Worm (Caenorhabditis elegans) whole organism, mixed stage, embryonic: ENCODE data around the gene sri-4.

Experiments used
- M03D4.4 ChIP-seq: sonication (generic microtip); optimal IDR thresholded peaks from 2 replicates; lab custom pipeline; 2017; ENCODE audit warnings: mild to moderate bottlenecking, missing genetic modification characterization, missing compliant biosample characterization
- ces-1 ChIP-seq: fragments of 150-350 bp; optimal IDR thresholded peaks from 2 replicates; lab custom pipeline; 2014; ENCODE audit warnings: missing biosample characterization, missing genetic modification reagents, missing genetic modification characterization
- elt-1 ChIP-seq: sonication (generic microtip); optimal IDR thresholded peaks from 2 replicates; lab custom pipeline; 2017; ENCODE audit warnings: missing genetic modification characterization, mild to moderate bottlenecking, missing compliant biosample characterization, antibody characterized with exemption, moderate library complexity, borderline replicate concordance; ENCODE audit not compliant: insufficient read depth
- ham-2 ChIP-seq: fragments of 200-800 bp; sonication (Bioruptor generic); optimal IDR thresholded peaks from 2 replicates; lab custom pipeline; 2018; ENCODE audit warnings: mild to moderate bottlenecking, missing genetic modification characterization, missing compliant biosample characterization
- hlh-1 ChIP-seq: fragments of 150-350 bp; optimal IDR thresholded peaks from 2 replicates; lab custom pipeline; 2014; ENCODE audit warnings: missing biosample characterization, missing genetic modification reagents, missing genetic modification characterization
- lin-32 ChIP-seq: fragments of 200-800 bp; sonication (Bioruptor generic); optimal IDR thresholded peaks from 2 replicates; lab custom pipeline; 2018; ENCODE audit warnings: mild to moderate bottlenecking, missing genetic modification characterization, missing compliant biosample characterization
- mep-1 ChIP-seq: fragments of 150-350 bp; optimal IDR thresholded peaks from 2 replicates; lab custom pipeline; 2017; ENCODE audit warnings: missing biosample characterization, missing genetic modification reagents, missing genetic modification characterization, inconsistent platforms
- mls-2 ChIP-seq: sonication (generic microtip); optimal IDR thresholded peaks from 2 replicates; lab custom pipeline; 2016; ENCODE audit warnings: mild to moderate bottlenecking, missing genetic modification characterization, moderate library complexity, missing compliant biosample characterization
- nhr-12 ChIP-seq: fragments of 150-350 bp; optimal IDR thresholded peaks from 2 replicates; lab custom pipeline; 2014; ENCODE audit warnings: missing biosample characterization, missing genetic modification characterization
- nhr-237 ChIP-seq: fragments of 150-350 bp; optimal IDR thresholded peaks from 2 replicates; lab custom pipeline; 2014; ENCODE audit warnings: missing biosample characterization, missing genetic modification characterization
- snpc-4 ChIP-seq: fragments of 150-350 bp; optimal IDR thresholded peaks from 2 replicates; lab custom pipeline; 2014; ENCODE audit warnings: missing biosample characterization, missing genetic modification characterization
- unc-120 ChIP-seq: sonication (generic microtip); optimal IDR thresholded peaks from 2 replicates; lab custom pipeline; 2017; ENCODE audit warnings: missing genetic modification characterization, missing compliant biosample characterization; ENCODE audit not compliant: poor library complexity, severe bottlenecking
- unc-62 ChIP-seq: fragments of 150-350 bp; optimal IDR thresholded peaks from 2 replicates; lab custom pipeline; 2014; ENCODE audit warnings: missing biosample characterization, missing genetic modification reagents, missing genetic modification characterization
- ztf-11 ChIP-seq: fragments of 150-350 bp; optimal IDR thresholded peaks from 2 replicates; lab custom pipeline; 2014; ENCODE audit warnings: missing biosample characterization, missing genetic modification characterization

- TF ChIP-seq unc-62 (GFP tag; lab: Kevin White, UChicago) = no peak
- TF ChIP-seq nhr-237 (tag; lab: Kevin White, UChicago) = no peak
- TF ChIP-seq unc-120 (tag; lab: Kevin White, UChicago) = no peak
- TF ChIP-seq mep-1 (tag; lab: Kevin White, UChicago) = no peak
- no peak for TF ChIP-seq elt-1
- no peak for TF ChIP-seq hlh-1
- TF ChIP-seq ham-2 (GFP tag; lab: Kevin White, UChicago) = no peak
- TF ChIP-seq nhr-12 = no peak
- no peak for TF ChIP-seq ztf-11 (tag; lab: Kevin White, UChicago)
- no peak for TF ChIP-seq ces-1
- TF ChIP-seq snpc-4 = no peak
- TF ChIP-seq M03D4.4 = no peak
- no peak for TF ChIP-seq mls-2 (tag; lab: Kevin White, UChicago)
- no peak for TF ChIP-seq lin-32 (GFP tag; lab: Kevin White, UChicago)
Measured at ce11 chrV:748044-748443, at the start of gene sri-4.
